Fruit fly (Drosophila melanogaster): ENCODE measurements around the gene CG43083.

CG43083 gene

DNA sequence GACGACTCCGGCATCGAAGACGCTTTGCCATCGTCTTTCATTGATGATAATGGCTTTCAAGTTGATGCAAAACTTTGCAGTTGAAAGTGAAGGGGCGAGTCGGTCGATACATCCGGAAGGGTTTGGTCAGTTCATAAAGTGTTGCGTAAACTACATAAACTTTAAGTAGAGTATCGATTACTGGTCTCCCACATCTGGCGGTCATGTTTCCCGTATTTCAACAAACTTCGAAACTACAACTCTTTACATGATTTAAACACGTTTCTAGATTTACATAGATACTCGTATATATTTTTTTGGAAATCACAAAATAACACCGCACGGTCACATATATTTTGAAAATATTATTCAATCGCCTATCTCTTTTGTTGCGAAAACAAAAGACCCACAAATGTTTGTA, 39.4 kb downstream of the CG43083 start, which contains the start of gene CG34452:
TSS of gene CG34452 (minus strand) at position 101 of the 400 bp plus-strand sequence.
- TF ChIP-seq Hr39 (GFP tag; optimal IDR thresholded peaks at IDR 0.05) (no peak), Sox15 (GFP tag; optimal IDR thresholded peaks at IDR 0.05) (no peak), CG15336 (GFP tag; IDR thresholded peaks at IDR 0.05) (no peak), CG6276 (GFP tag; optimal IDR thresholded peaks at IDR 0.05) (no peak), ss (GFP tag; optimal IDR thresholded peaks at IDR 0.05) (no peak), net (GFP tag; optimal IDR thresholded peaks at IDR 0.05) (no peak), CG8632 (GFP tag; optimal IDR thresholded peaks at IDR 0.05) (no peak), fkh (GFP tag; optimal IDR thresholded peaks at IDR 0.05) (no peak), fd85E (GFP tag; optimal IDR thresholded peaks at IDR 0.05) (no peak), CG34406 (GFP tag; optimal IDR thresholded peaks at IDR 0.05) (no peak), dac (GFP tag; optimal IDR thresholded peaks at IDR 0.05) (no peak), CG10669 (GFP tag; optimal IDR thresholded peaks at IDR 0.05) (no peak)

DNA sequence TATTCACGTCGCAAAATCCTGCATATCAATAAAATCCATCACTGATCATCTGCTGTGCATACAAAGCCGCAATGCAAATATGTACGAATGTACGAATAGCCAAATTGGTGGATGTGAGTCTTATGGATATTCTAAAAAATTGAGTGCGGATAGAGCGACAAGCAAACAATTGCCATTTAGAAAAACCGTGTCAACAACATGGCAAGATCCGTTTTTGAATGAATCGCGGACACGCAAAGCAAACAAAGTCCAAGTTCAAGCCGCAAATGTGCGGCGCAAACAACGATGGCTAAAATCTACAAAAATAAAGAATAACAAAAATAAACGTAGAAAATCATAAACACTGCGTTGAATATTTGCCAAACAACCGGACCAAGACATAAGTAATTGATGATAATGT, 41.1 kb downstream of the CG43083 start:
- TF ChIP-seq svp (GFP tag) (no peak), Eip93F (GFP tag; optimal IDR thresholded peaks at IDR 0.05) (no peak), CG34406 (GFP tag; optimal IDR thresholded peaks at IDR 0.05) (no peak), CG6276 (GFP tag; optimal IDR thresholded peaks at IDR 0.05) (no peak), fkh (GFP tag; optimal IDR thresholded peaks at IDR 0.05) (peak; percentile 87), Sox14 (GFP tag; optimal IDR thresholded peaks at IDR 0.05) (no peak), Sox15 (GFP tag; optimal IDR thresholded peaks at IDR 0.05) (no peak)

DNA sequence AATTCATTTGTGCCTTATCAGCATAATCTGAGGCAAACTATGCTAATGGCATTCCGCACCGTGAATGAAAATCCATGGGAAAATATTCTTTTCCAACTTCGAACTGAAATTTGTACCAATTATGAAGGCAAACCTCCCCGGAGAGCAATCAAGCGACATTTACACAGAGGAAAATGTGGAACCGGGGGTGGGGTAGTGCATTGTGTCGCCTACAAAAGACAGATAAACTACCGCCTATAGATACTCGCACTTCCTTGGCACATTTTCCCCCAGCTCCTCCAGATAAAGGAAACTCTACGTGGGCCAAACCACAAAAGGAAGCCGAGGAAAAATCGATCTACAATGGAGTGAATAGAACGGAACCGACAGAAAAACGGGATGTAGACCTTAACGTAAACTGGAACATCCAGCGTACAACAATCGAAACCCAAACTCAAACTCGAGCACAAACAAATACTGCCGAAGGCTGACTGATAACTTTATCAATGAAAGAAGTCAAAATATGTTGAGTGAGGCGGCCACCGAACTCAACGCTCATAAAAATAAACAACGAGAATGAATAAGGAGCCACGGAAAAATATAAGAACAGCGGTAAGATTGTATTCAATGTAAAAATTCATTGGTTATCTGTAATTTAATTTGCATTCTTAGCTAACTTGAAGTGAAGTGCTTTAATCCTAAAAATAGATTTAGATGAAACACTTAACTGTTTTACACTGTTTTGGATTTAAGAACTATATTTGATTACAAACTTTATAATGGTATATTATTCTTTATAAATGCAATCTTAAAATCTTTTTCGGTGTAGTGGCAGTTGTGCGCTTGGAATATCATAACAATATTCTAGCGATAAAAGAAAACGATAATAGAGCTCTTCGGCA, 42.6 kb downstream of the CG43083 start:
- peak; percentile 60 for TF ChIP-seq fkh (GFP tag; optimal IDR thresholded peaks at IDR 0.05)
- TF ChIP-seq CG6163 (GFP tag; IDR thresholded peaks at IDR 0.05), result no peak
- TF ChIP-seq Hr39 (GFP tag; optimal IDR thresholded peaks at IDR 0.05), result no peak
- TF ChIP-seq cyc (GFP tag; optimal IDR thresholded peaks at IDR 0.05), result peak; percentile 18
- peak; percentile 77 for TF ChIP-seq svp (GFP tag)
- no peak for TF ChIP-seq CG6854 (GFP tag; optimal IDR thresholded peaks at IDR 0.05)
- no peak for TF ChIP-seq CG6276 (GFP tag; optimal IDR thresholded peaks at IDR 0.05)
- TF ChIP-seq Hr4 (GFP tag; optimal IDR thresholded peaks at IDR 0.05), result no peak
- TF ChIP-seq fd85E (GFP tag; optimal IDR thresholded peaks at IDR 0.05), result no peak
- no peak for TF ChIP-seq Ets96B (tag; optimal IDR thresholded peaks at IDR 0.05)
- no peak for TF ChIP-seq dsx (GFP tag; optimal IDR thresholded peaks at IDR 0.05; ENCODE audit: poor library complexity, severe bottlenecking)
- TF ChIP-seq vri (GFP tag; optimal IDR thresholded peaks at IDR 0.05), result no peak
- peak; percentile 68 for TF ChIP-seq Met (GFP tag; optimal IDR thresholded peaks at IDR 0.05)

DNA sequence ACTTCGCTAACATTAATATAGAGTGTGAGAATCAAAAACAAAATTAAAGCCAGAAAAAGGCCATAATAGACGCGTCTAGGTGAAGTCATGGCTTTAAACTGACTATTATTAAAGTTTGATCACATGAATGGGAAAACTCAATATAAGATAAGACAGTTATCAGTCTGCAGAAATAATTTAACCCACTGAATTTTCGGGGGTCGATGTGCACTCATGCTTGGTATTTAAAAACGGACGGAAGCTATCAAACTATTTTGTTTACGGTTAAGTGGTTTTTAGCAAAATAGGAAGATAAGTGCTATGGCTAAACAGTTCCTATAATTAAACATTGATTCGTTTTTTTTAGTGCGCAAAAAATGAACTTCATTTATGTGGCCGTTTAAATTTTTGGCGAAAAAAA, 43.6 kb downstream of the CG43083 start, which contains the start of gene CG34451:
TSS of gene CG34451 (minus strand) at position 101 of the 400 bp plus-strand sequence.
- no peak for TF ChIP-seq CG9139 (GFP tag; optimal IDR thresholded peaks at IDR 0.05)
- TF ChIP-seq cyc (GFP tag; optimal IDR thresholded peaks at IDR 0.05), result no peak
- TF ChIP-seq Lpt (GFP tag; optimal IDR thresholded peaks at IDR 0.05), result no peak
- no peak for TF ChIP-seq OdsH (GFP tag; optimal IDR thresholded peaks at IDR 0.05)
- TF ChIP-seq fd85E (GFP tag; optimal IDR thresholded peaks at IDR 0.05), result no peak
- TF ChIP-seq Sox15 (GFP tag; optimal IDR thresholded peaks at IDR 0.05), result no peak
- no peak for TF ChIP-seq svp (GFP tag)
- TF ChIP-seq CG16779 (tag; optimal IDR thresholded peaks at IDR 0.05), result no peak
- TF ChIP-seq Met (GFP tag; optimal IDR thresholded peaks at IDR 0.05), result no peak
- no peak for TF ChIP-seq achi (GFP tag; optimal IDR thresholded peaks at IDR 0.05)
- TF ChIP-seq acj6 (GFP tag; optimal IDR thresholded peaks at IDR 0.05), result no peak
- no peak for TF ChIP-seq Hr39 (GFP tag; optimal IDR thresholded peaks at IDR 0.05)
- TF ChIP-seq CG32006 (GFP tag; optimal IDR thresholded peaks at IDR 0.05), result no peak
- no peak for TF ChIP-seq fd59A (GFP tag; optimal IDR thresholded peaks at IDR 0.05)
- TF ChIP-seq Eip75B (GFP tag; optimal IDR thresholded peaks at IDR 0.05), result no peak
- TF ChIP-seq Sox102F (GFP tag; optimal IDR thresholded peaks at IDR 0.05), result no peak
- no peak for TF ChIP-seq CG31627 (GFP tag; optimal IDR thresholded peaks at IDR 0.05)
- TF ChIP-seq CG3032 (tag; optimal IDR thresholded peaks at IDR 0.05), result no peak
- no peak for TF ChIP-seq spab (GFP tag; optimal IDR thresholded peaks at IDR 0.05)
